Worm (Caenorhabditis elegans) whole organism, early embryonic: ENCODE results near the gene srlf-36.

Source experiments
- B0310.2 ChIP-seq: sonication (generic microtip); optimal IDR thresholded peaks from 2 replicates; lab custom pipeline; 2016; ENCODE audit warnings: mild to moderate bottlenecking, missing genetic modification characterization, missing compliant biosample characterization
- F13C5.2 ChIP-seq: sonication (generic microtip); optimal IDR thresholded peaks from 2 replicates; lab custom pipeline; 2017; ENCODE audit warnings: mild to moderate bottlenecking, missing genetic modification characterization, inconsistent platforms, missing compliant biosample characterization
- aly-1 ChIP-seq: sonication (generic microtip); optimal IDR thresholded peaks from 2 replicates; lab custom pipeline; 2016; ENCODE audit warnings: missing genetic modification characterization, missing compliant biosample characterization
- ama-1 ChIP-seq: fragments of 150-350 bp; optimal IDR thresholded peaks from 2 replicates; lab custom pipeline; 2014
- ceh-36 ChIP-seq: sonication (generic microtip); optimal IDR thresholded peaks from 2 replicates; lab custom pipeline; 2016; ENCODE audit warnings: missing genetic modification characterization, inconsistent platforms, missing compliant biosample characterization
- ets-7 ChIP-seq: sonication (generic microtip); optimal IDR thresholded peaks from 2 replicates; lab custom pipeline; 2016; ENCODE audit warnings: missing genotype, missing genetic modification characterization, missing compliant biosample characterization
- flt-1 ChIP-seq: fragments of 200-800 bp; sonication (Bioruptor generic); IDR thresholded peaks from 2 replicates; pipeline ENCODE4 v1.3.6; 2022; ENCODE audit warnings: missing genetic modification characterization, missing compliant biosample characterization
- hmg-4 ChIP-seq: fragments of 200-800 bp; sonication (Bioruptor generic); optimal IDR thresholded peaks from 2 replicates; lab custom pipeline; 2018; ENCODE audit warnings: mild to moderate bottlenecking, missing genetic modification characterization, missing compliant biosample characterization
- hnd-1 ChIP-seq: sonication (generic microtip); optimal IDR thresholded peaks from 2 replicates; lab custom pipeline; 2016; ENCODE audit warnings: missing genetic modification characterization, missing compliant biosample characterization
- pes-1 ChIP-seq: fragments of 200-800 bp; sonication (Bioruptor generic); IDR thresholded peaks from 2 replicates; pipeline ENCODE4 v1.3.6; 2022; ENCODE audit warnings: missing genetic modification reagents, missing genetic modification characterization, missing compliant biosample characterization
- scrt-1 ChIP-seq: fragments of 200-800 bp; sonication (Bioruptor generic); IDR thresholded peaks from 2 replicates; pipeline ENCODE4 v1.3.6; 2022; ENCODE audit warnings: missing genetic modification characterization, missing compliant biosample characterization
- sea-1 ChIP-seq: fragments of 200-800 bp; sonication (Bioruptor generic); conservative IDR thresholded peaks from 2 replicates; pipeline ENCODE4 v1.3.6; 2022; ENCODE audit warnings: missing genetic modification characterization, missing compliant biosample characterization
- tbx-11 ChIP-seq: fragments of 200-800 bp; sonication (Bioruptor generic); IDR thresholded peaks from 2 replicates; pipeline ENCODE4 v1.3.6; 2022; ENCODE audit warnings: missing genetic modification characterization, missing compliant biosample characterization
- tbx-37 ChIP-seq: fragments of 200-800 bp; sonication (Bioruptor generic); conservative IDR thresholded peaks from 2 replicates; pipeline ENCODE4 v1.3.6; 2022; ENCODE audit warnings: missing genetic modification reagents, missing genetic modification characterization, missing compliant biosample characterization
- tra-4 ChIP-seq: sonication (generic microtip); optimal IDR thresholded peaks from 2 replicates; lab custom pipeline; 2017; ENCODE audit warnings: missing genetic modification characterization, missing compliant biosample characterization

Gene srlf-36

ce11 chrV:568105-568504 is 41.5 kb downstream of the srlf-36 start, which contains the start of gene sri-72:
Gene sri-72 (minus strand): TSS chrV:568205.
- no peak for TF ChIP-seq B0310.2 (tag; lab: Kevin White, UChicago)
- no peak for TF ChIP-seq scrt-1 (GFP tag; lab: Robert Waterston, UW)
- TF ChIP-seq hmg-4 (GFP tag; lab: Kevin White, UChicago) = no peak
- TF ChIP-seq hnd-1 (tag; lab: Kevin White, UChicago) = no peak
- TF ChIP-seq pes-1 (GFP tag; lab: Robert Waterston, UW) = no peak
- TF ChIP-seq F13C5.2 (tag; lab: Kevin White, UChicago) = no peak
- TF ChIP-seq tbx-37 (GFP tag; lab: Robert Waterston, UW) = no peak

ce11 chrV:565984-566383 is 43.6 kb downstream of the srlf-36 start, which contains the start of gene sri-73:
Gene sri-73 (minus strand): TSS chrV:566084.
- TF ChIP-seq F13C5.2 (tag; lab: Kevin White, UChicago) (no peak), tra-4 (tag; lab: Kevin White, UChicago) (no peak)

ce11 chrV:562834-563233 is 46.7 kb downstream of the srlf-36 start, which contains the start of gene C14C6.2:
Gene C14C6.2 (plus strand): TSS chrV:563134.
- TF ChIP-seq hnd-1 (tag; lab: Kevin White, UChicago) = no peak
- no peak for TF ChIP-seq tbx-37 (GFP tag; lab: Robert Waterston, UW)
- TF ChIP-seq hmg-4 (GFP tag; lab: Kevin White, UChicago) = no peak
- no peak for TF ChIP-seq aly-1 (tag; lab: Kevin White, UChicago)
- no peak for TF ChIP-seq F13C5.2 (tag; lab: Kevin White, UChicago)

ce11 chrV:559940-560339 is 49.6 kb downstream of the srlf-36 start, which contains the start of gene srx-7:
Gene srx-7 (plus strand): TSS chrV:560195.
- TF ChIP-seq hmg-4 (GFP tag; lab: Kevin White, UChicago) (no peak), ceh-36 (no peak), tbx-37 (GFP tag; lab: Robert Waterston, UW) (no peak), tra-4 (tag; lab: Kevin White, UChicago) (no peak), scrt-1 (GFP tag; lab: Robert Waterston, UW) (no peak), aly-1 (tag; lab: Kevin White, UChicago) (no peak), hnd-1 (tag; lab: Kevin White, UChicago) (no peak), ama-1 (no peak), ets-7 (no peak), sea-1 (GFP tag; lab: Robert Waterston, UW) (no peak), tbx-11 (GFP tag; lab: Robert Waterston, UW) (no peak), F13C5.2 (tag; lab: Kevin White, UChicago) (no peak), flt-1 (GFP tag; lab: Robert Waterston, UW) (no peak)
